Worm (Caenorhabditis elegans): Measurements from ENCODE around the gene K01D12.1.

K01D12.1 gene

DNA sequence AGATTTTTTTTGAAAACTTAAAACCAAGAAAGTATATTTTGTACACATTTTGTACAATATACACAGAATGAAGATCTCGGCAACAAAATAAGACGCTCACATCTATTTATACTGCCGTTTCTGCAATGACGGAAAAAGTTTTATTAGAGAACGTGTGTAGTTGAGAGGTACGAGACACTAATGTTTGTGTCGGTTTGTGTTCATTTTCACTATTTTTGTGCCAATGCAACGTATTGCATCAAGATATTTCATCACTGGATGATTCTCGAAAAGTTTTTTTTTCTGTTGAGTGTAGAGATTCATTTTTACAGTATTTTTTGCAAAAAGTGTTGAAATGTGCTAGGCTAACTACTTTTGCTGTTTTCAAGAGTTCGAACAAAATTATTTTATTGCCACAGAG lies 31.6 kb downstream of the K01D12.1 start:
- no peak for TF ChIP-seq lin-32 (GFP tag; optimal IDR thresholded peaks at IDR 0.05)
- TF ChIP-seq zip-8 (tag; optimal IDR thresholded peaks at IDR 0.05): no peak
- no peak for TF ChIP-seq nhr-2 (tag; optimal IDR thresholded peaks at IDR 0.05)
- TF ChIP-seq tbx-8 (GFP tag; optimal IDR thresholded peaks at IDR 0.05): no peak
- TF ChIP-seq blmp-1 (tag; optimal IDR thresholded peaks at IDR 0.05): no peak
- no peak for TF ChIP-seq ceh-43 (GFP tag; optimal IDR thresholded peaks at IDR 0.05)
- TF ChIP-seq nhr-12 (tag; optimal IDR thresholded peaks at IDR 0.05): no peak
- TF ChIP-seq elt-3 (tag; optimal IDR thresholded peaks at IDR 0.05): no peak
- TF ChIP-seq ceh-39 (tag; optimal IDR thresholded peaks at IDR 0.05): no peak
- TF ChIP-seq pha-4 (tag; optimal IDR thresholded peaks at IDR 0.05): no peak
- TF ChIP-seq nhr-76 (tag; optimal IDR thresholded peaks at IDR 0.05): no peak
- TF ChIP-seq ceh-83 (GFP tag; optimal IDR thresholded peaks at IDR 0.05): no peak
- no peak for TF ChIP-seq flh-1 (GFP tag; optimal IDR thresholded peaks at IDR 0.05)
- TF ChIP-seq cnd-1 (tag; optimal IDR thresholded peaks at IDR 0.05): no peak
- TF ChIP-seq bed-3 (GFP tag; optimal IDR thresholded peaks at IDR 0.05): no peak
- no peak for TF ChIP-seq hlh-1 (tag; optimal IDR thresholded peaks at IDR 0.05)
- TF ChIP-seq lin-13 (tag; optimal IDR thresholded peaks at IDR 0.05): no peak
- no peak for TF ChIP-seq unc-39 (tag; optimal IDR thresholded peaks at IDR 0.05)

DNA sequence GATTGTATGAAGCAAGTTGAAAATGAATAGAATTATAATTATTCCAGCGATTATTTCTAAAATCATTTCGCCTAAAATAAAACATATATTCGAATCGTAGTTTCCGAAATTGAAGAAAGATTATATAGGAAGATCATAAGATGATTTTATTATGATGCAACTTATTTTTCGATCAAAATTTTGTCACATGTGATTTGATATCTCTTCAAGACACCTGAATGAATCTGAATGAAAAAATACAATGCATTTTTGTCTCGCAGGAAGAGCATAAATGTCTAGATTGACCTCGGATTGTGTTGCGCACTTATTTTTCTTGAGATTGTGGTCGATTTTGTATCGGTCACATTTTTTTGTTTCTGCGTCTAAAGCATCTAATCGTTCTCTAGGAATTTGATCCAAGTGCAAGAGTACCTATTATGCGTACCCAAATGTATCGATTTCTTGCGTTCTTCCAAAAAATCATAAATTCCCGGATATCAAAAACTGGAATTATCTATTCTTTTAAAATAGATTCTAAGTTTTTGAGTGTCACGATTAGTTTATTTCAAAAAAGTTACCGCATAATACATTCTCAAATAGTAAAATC lies 33.2 kb downstream of the K01D12.1 start, which contains the start of gene hrg-2:
Gene hrg-2, minus strand, starts transcription at position 98 of the 586 bp plus-strand sequence.
- TF ChIP-seq lsy-2 (tag; optimal IDR thresholded peaks at IDR 0.05) (no peak), flh-1 (GFP tag; optimal IDR thresholded peaks at IDR 0.05) (no peak), ham-2 (GFP tag; optimal IDR thresholded peaks at IDR 0.05) (no peak), nhr-2 (tag; optimal IDR thresholded peaks at IDR 0.05) (no peak), snpc-4 (tag; optimal IDR thresholded peaks at IDR 0.05) (no peak), ztf-11 (tag; optimal IDR thresholded peaks at IDR 0.05) (no peak), elt-3 (tag; optimal IDR thresholded peaks at IDR 0.05) (no peak)

DNA sequence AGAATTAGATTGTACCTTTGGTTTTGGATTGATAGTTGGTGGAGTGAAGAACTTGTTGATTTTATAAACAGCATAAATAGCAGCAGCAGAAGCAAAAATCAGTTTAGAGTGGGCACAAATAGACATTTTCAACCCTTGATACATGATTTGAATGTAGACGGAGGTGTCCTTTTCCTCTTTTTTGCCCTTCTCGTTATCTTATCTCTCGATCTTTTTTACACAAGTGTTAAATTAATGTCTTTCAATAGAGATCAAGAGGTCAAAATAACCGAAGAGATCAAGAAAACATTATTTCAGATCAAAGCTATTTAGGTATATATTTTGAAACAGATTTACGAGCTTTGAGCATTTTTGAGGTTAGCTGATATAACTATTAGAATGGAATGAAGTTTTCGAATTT lies 34.6 kb downstream of the K01D12.1 start, which contains the start of gene cdr-7:
Gene cdr-7, minus strand, starts transcription at position 205 of the 400 bp plus-strand sequence.
- peak; percentile 12 for TF ChIP-seq elt-1 (tag; optimal IDR thresholded peaks at IDR 0.05; ENCODE audit: borderline replicate concordance, insufficient read depth)
- TF ChIP-seq nhr-12 (tag; optimal IDR thresholded peaks at IDR 0.05): no peak

DNA sequence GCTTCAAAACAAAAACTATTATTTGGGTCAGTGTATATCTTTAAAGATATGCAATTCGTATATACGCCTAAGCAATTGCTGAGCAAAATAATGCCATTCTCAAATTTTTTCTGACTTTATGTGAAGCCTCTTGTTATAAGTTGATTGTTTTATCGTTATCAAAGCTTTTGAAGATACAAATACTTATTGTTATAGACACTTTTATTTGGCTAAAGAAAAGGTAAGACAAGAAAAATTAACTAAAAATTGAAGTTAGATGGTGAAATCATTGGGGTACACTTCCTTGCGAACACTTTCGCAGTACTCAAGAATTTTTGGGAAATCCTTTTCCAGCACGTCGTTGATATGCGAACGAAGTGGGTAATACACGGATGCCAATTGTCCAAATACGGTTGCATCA lies 35.0 kb downstream of the K01D12.1 start:
- TF ChIP-seq cnd-1 (tag; optimal IDR thresholded peaks at IDR 0.05): no peak
- no peak for TF ChIP-seq ceh-39 (tag; optimal IDR thresholded peaks at IDR 0.05)
- no peak for TF ChIP-seq sptf-1 (tag; optimal IDR thresholded peaks at IDR 0.05)
- TF ChIP-seq ham-2 (GFP tag; optimal IDR thresholded peaks at IDR 0.05): no peak
- no peak for TF ChIP-seq flh-1 (GFP tag; optimal IDR thresholded peaks at IDR 0.05)
- TF ChIP-seq lin-13 (tag; optimal IDR thresholded peaks at IDR 0.05): no peak
- TF ChIP-seq pha-4 (tag; optimal IDR thresholded peaks at IDR 0.05): no peak
- no peak for TF ChIP-seq mab-5 (tag; optimal IDR thresholded peaks at IDR 0.05)
- no peak for TF ChIP-seq sem-2 (GFP tag; optimal IDR thresholded peaks at IDR 0.05)
- TF ChIP-seq nhr-237 (tag; optimal IDR thresholded peaks at IDR 0.05): no peak
- no peak for TF ChIP-seq elt-1 (tag; optimal IDR thresholded peaks at IDR 0.05; ENCODE audit: borderline replicate concordance, insufficient read depth)
- no peak for TF ChIP-seq ces-1 (GFP tag; optimal IDR thresholded peaks at IDR 0.05)
- TF ChIP-seq blmp-1 (tag; optimal IDR thresholded peaks at IDR 0.05): no peak
- no peak for TF ChIP-seq bed-3 (GFP tag; optimal IDR thresholded peaks at IDR 0.05)
- TF ChIP-seq unc-62 (GFP tag; optimal IDR thresholded peaks at IDR 0.05): no peak
- TF ChIP-seq nhr-2 (tag; optimal IDR thresholded peaks at IDR 0.05): no peak
- TF ChIP-seq ztf-11 (tag; optimal IDR thresholded peaks at IDR 0.05): no peak

DNA sequence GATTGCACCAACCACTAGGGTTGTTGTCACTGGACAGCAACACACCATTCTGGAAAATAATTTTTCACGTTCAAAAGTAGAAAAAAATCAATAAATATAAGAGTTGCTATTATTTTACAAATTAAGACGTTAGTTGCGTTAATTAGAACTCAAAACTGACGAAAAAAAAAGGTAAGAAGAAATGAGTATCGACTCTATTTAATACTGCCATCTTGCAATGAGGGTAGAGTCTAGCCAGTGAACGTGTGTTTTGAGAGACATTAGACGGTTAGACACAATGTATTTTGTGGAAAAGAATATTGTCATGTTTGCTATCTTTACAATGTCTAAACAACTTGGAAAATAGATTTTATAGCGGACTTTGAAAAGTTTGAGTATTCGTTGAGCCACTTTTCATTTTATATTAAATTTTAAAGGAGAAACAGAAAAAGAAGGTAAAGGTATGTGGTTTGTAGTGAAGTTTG lies 36.3 kb downstream of the K01D12.1 start, which contains the start of gene cdr-6:
Gene cdr-6, minus strand, starts transcription at position 51 of the 464 bp plus-strand sequence.
- no peak for TF ChIP-seq nhr-12 (tag; optimal IDR thresholded peaks at IDR 0.05)
- peak; percentile 22 for TF ChIP-seq ces-1 (GFP tag; optimal IDR thresholded peaks at IDR 0.05)

DNA sequence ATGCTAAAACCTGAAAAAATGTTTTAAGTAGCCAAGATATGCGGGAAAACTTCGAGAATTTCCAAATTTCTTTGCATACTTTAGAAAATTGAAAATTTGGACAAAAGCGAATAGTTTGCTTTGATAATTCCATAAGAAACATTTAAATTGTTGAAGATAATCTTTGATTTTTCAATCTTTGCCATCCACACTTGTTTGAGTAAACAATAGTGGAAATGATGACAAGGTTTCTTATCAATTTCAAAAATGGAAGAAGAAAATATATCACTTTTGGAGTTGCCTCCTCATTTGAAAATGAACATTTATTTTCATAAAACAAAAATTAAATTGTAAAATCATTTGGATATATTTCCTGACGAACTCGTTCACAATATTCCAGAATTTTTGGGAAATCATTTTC lies 37.0 kb downstream of the K01D12.1 start:
- TF ChIP-seq pha-4 (tag; optimal IDR thresholded peaks at IDR 0.05): no peak
- no peak for TF ChIP-seq ztf-11 (tag; optimal IDR thresholded peaks at IDR 0.05)
- TF ChIP-seq ceh-83 (GFP tag; optimal IDR thresholded peaks at IDR 0.05): no peak
- TF ChIP-seq unc-39 (tag; optimal IDR thresholded peaks at IDR 0.05): no peak
- no peak for TF ChIP-seq drap-1 (GFP tag; optimal IDR thresholded peaks at IDR 0.05)
- TF ChIP-seq ceh-39 (tag; optimal IDR thresholded peaks at IDR 0.05): no peak
- TF ChIP-seq mls-2 (tag; optimal IDR thresholded peaks at IDR 0.05): no peak
- TF ChIP-seq hlh-1 (tag; optimal IDR thresholded peaks at IDR 0.05): no peak
- no peak for TF ChIP-seq lsy-2 (tag; optimal IDR thresholded peaks at IDR 0.05)
- no peak for TF ChIP-seq ceh-43 (GFP tag; optimal IDR thresholded peaks at IDR 0.05)
- no peak for TF ChIP-seq mab-5 (tag; optimal IDR thresholded peaks at IDR 0.05)
